Worm (Caenorhabditis elegans) whole organism, mixed stage, embryonic: ENCODE results near the gene srw-127.

Source experiments
- M03D4.4 ChIP-seq: sonication (generic microtip); optimal IDR thresholded peaks from 2 replicates; lab custom pipeline; 2017; ENCODE audit warnings: mild to moderate bottlenecking, missing genetic modification characterization, missing compliant biosample characterization
- elt-1 ChIP-seq: sonication (generic microtip); optimal IDR thresholded peaks from 2 replicates; lab custom pipeline; 2017; ENCODE audit warnings: missing genetic modification characterization, mild to moderate bottlenecking, missing compliant biosample characterization, antibody characterized with exemption, moderate library complexity, borderline replicate concordance; ENCODE audit not compliant: insufficient read depth
- elt-3 ChIP-seq: fragments of 150-350 bp; optimal IDR thresholded peaks from 2 replicates; lab custom pipeline; 2014; ENCODE audit warnings: missing biosample characterization, missing genetic modification characterization
- flh-1 ChIP-seq: fragments of 200-800 bp; sonication (Bioruptor generic); optimal IDR thresholded peaks from 2 replicates; lab custom pipeline; 2018; ENCODE audit warnings: mild to moderate bottlenecking, missing genetic modification characterization, moderate library complexity, missing compliant biosample characterization
- lin-13 ChIP-seq: fragments of 150-350 bp; optimal IDR thresholded peaks from 2 replicates; lab custom pipeline; 2014; ENCODE audit warnings: missing biosample characterization, missing genetic modification characterization
- mep-1 ChIP-seq: fragments of 150-350 bp; optimal IDR thresholded peaks from 2 replicates; lab custom pipeline; 2017; ENCODE audit warnings: missing biosample characterization, missing genetic modification reagents, missing genetic modification characterization, inconsistent platforms
- nhr-12 ChIP-seq: fragments of 150-350 bp; optimal IDR thresholded peaks from 2 replicates; lab custom pipeline; 2014; ENCODE audit warnings: missing biosample characterization, missing genetic modification characterization
- nhr-2 ChIP-seq: fragments of 150-350 bp; optimal IDR thresholded peaks from 2 replicates; lab custom pipeline; 2014; ENCODE audit warnings: missing biosample characterization, missing genetic modification characterization
- nhr-76 ChIP-seq: sonication (generic microtip); optimal IDR thresholded peaks from 2 replicates; lab custom pipeline; 2017; ENCODE audit warnings: missing biosample characterization, missing genetic modification characterization
- snpc-4 ChIP-seq: fragments of 150-350 bp; optimal IDR thresholded peaks from 2 replicates; lab custom pipeline; 2014; ENCODE audit warnings: missing biosample characterization, missing genetic modification characterization
- sptf-1 ChIP-seq: sonication (generic microtip); optimal IDR thresholded peaks from 2 replicates; lab custom pipeline; 2017; ENCODE audit warnings: mild to moderate bottlenecking, missing genetic modification characterization, moderate library complexity, missing compliant biosample characterization
- unc-120 ChIP-seq: sonication (generic microtip); optimal IDR thresholded peaks from 2 replicates; lab custom pipeline; 2017; ENCODE audit warnings: missing genetic modification characterization, missing compliant biosample characterization; ENCODE audit not compliant: poor library complexity, severe bottlenecking
- unc-39 ChIP-seq: fragments of 150-350 bp; optimal IDR thresholded peaks from 2 replicates; lab custom pipeline; 2014; ENCODE audit warnings: missing biosample characterization, missing genetic modification characterization
- unc-62 ChIP-seq: fragments of 150-350 bp; optimal IDR thresholded peaks from 2 replicates; lab custom pipeline; 2014; ENCODE audit warnings: missing biosample characterization, missing genetic modification reagents, missing genetic modification characterization

- TF ChIP-seq unc-62 (GFP tag; lab: Kevin White, UChicago) (no peak), snpc-4 (tag; lab: Kevin White, UChicago) (no peak), nhr-2 (tag; lab: Kevin White, UChicago) (no peak), sptf-1 (no peak), nhr-76 (tag; lab: Kevin White, UChicago) (no peak), nhr-12 (tag; lab: Kevin White, UChicago) (no peak), unc-39 (tag; lab: Kevin White, UChicago) (no peak), unc-120 (tag; lab: Kevin White, UChicago) (no peak), lin-13 (tag; lab: Kevin White, UChicago) (no peak), flh-1 (no peak), elt-1 (no peak), M03D4.4 (tag; lab: Kevin White, UChicago) (no peak), elt-3 (tag; lab: Kevin White, UChicago) (no peak), mep-1 (no peak)
These were observed 37.4 kb downstream of the srw-127 start for ce11 chrV:7050153-7050552.
